Worm (Caenorhabditis elegans) whole organism, early embryonic: ENCODE measurements around the gene Y57A10A.8.

Experiments
- F13C5.2 ChIP-seq: sonication (generic microtip); optimal IDR thresholded peaks from 2 replicates; lab custom pipeline; 2017; ENCODE audit warnings: mild to moderate bottlenecking, missing genetic modification characterization, inconsistent platforms, missing compliant biosample characterization
- ama-1 ChIP-seq: fragments of 150-350 bp; optimal IDR thresholded peaks from 2 replicates; lab custom pipeline; 2014
- ceh-36 ChIP-seq: sonication (generic microtip); optimal IDR thresholded peaks from 2 replicates; lab custom pipeline; 2016; ENCODE audit warnings: missing genetic modification characterization, inconsistent platforms, missing compliant biosample characterization
- ets-7 ChIP-seq: sonication (generic microtip); optimal IDR thresholded peaks from 2 replicates; lab custom pipeline; 2016; ENCODE audit warnings: missing genotype, missing genetic modification characterization, missing compliant biosample characterization
- hnd-1 ChIP-seq: sonication (generic microtip); optimal IDR thresholded peaks from 2 replicates; lab custom pipeline; 2016; ENCODE audit warnings: missing genetic modification characterization, missing compliant biosample characterization
- pes-1 ChIP-seq: fragments of 200-800 bp; sonication (Bioruptor generic); IDR thresholded peaks from 2 replicates; pipeline ENCODE4 v1.3.6; 2022; ENCODE audit warnings: missing genetic modification reagents, missing genetic modification characterization, missing compliant biosample characterization
- scrt-1 ChIP-seq: fragments of 200-800 bp; sonication (Bioruptor generic); IDR thresholded peaks from 2 replicates; pipeline ENCODE4 v1.3.6; 2022; ENCODE audit warnings: missing genetic modification characterization, missing compliant biosample characterization
- tbx-11 ChIP-seq: fragments of 200-800 bp; sonication (Bioruptor generic); IDR thresholded peaks from 2 replicates; pipeline ENCODE4 v1.3.6; 2022; ENCODE audit warnings: missing genetic modification characterization, missing compliant biosample characterization

DNA sequence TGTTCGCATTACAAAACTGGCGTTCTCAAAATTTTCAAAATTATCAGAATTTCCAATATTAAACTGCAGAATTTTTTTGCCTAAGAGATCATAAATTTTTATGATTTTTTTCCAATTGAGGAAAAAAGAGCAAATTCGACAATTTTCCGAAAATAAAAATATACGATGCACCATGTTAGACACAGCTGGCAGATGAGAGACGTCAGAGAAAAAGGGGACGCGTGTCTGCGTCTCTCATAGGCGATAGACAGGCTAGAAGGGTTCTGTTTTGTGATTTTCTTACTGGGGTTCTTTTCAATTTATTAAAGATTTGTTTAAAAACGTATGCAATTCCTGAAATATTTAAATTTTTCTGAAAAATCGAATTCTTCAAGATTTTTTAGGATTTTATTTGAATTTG lies 1.6 kb upstream of the Y57A10A.8 start:
- no peak for TF ChIP-seq hnd-1 (tag; lab: Kevin White, UChicago)
- no peak for TF ChIP-seq ama-1 (lab: Kevin White, UChicago)
- no peak for TF ChIP-seq ets-7 (tag; lab: Kevin White, UChicago)
- no peak for TF ChIP-seq ceh-36 (tag; lab: Kevin White, UChicago)
- TF ChIP-seq F13C5.2: no peak
- no peak for TF ChIP-seq tbx-11
- TF ChIP-seq pes-1: no peak
- no peak for TF ChIP-seq scrt-1 (GFP tag; lab: Robert Waterston, UW)
